Fruit fly (Drosophila melanogaster) whole organism, embryonic: ENCODE results near the gene D1.

Source experiments
- Bgb ChIP-seq: fragments of 200-800 bp; sonication (Bioruptor generic); IDR thresholded peaks from 2 replicates; pipeline ENCODE4 v1.3.6; 2022; ENCODE audit warnings: missing biosample characterization, missing genetic modification characterization; ENCODE audit not compliant: partially characterized antibody
- CG10274 ChIP-seq: fragments of 200-800 bp; sonication (Bioruptor generic); optimal IDR thresholded peaks from 3 replicates; lab custom pipeline; 2017; ENCODE audit warnings: missing biosample characterization, mild to moderate bottlenecking, missing genetic modification characterization
- CG11560 ChIP-seq: fragments of 200-800 bp; sonication (Bioruptor generic); IDR thresholded peaks from 3 replicates; pipeline ENCODE4 v1.3.6; 2022; ENCODE audit warnings: missing biosample characterization, missing genetic modification characterization
- CG15073 ChIP-seq: fragments of 200-800 bp; sonication (Bioruptor generic); optimal IDR thresholded peaks from 2 replicates; lab custom pipeline; 2016; ENCODE audit warnings: missing biosample characterization, missing genetic modification characterization
- CG17385 ChIP-seq: fragments of 200-800 bp; sonication (Bioruptor generic); optimal IDR thresholded peaks from 3 replicates; lab custom pipeline; 2018; ENCODE audit warnings: missing biosample characterization, mild to moderate bottlenecking, missing genetic modification characterization
- CG17612 ChIP-seq: fragments of 200-800 bp; sonication (Bioruptor generic); IDR thresholded peaks from 2 replicates; pipeline ENCODE4 v1.3.6; 2022; ENCODE audit warnings: missing biosample characterization, missing genetic modification characterization
- CG18764 ChIP-seq: fragments of 200-800 bp; sonication (Bioruptor generic); optimal IDR thresholded peaks from 3 replicates; lab custom pipeline; 2016; ENCODE audit warnings: missing biosample characterization, missing genetic modification characterization
- CG2678 ChIP-seq: fragments of 200-800 bp; sonication (Bioruptor generic); optimal IDR thresholded peaks from 3 replicates; lab custom pipeline; 2019; ENCODE audit warnings: missing biosample characterization, mild to moderate bottlenecking, missing genetic modification characterization, moderate library complexity
- CG2712 ChIP-seq: fragments of 200-800 bp; optimal IDR thresholded peaks from 3 replicates; lab custom pipeline; 2019; ENCODE audit warnings: missing biosample characterization, mild to moderate bottlenecking, missing genetic modification characterization, moderate library complexity
- CG2889 ChIP-seq: fragments of 200-800 bp; sonication (Bioruptor generic); IDR thresholded peaks from 3 replicates; pipeline ENCODE4 v1.3.6; 2022; ENCODE audit warnings: missing biosample characterization, missing genetic modification characterization
- CG34422 ChIP-seq: fragments of 200-800 bp; sonication (Bioruptor generic); IDR thresholded peaks from 3 replicates; pipeline ENCODE4 v1.3.6; 2022; ENCODE audit warnings: missing biosample characterization, missing genetic modification characterization
- CG4282 ChIP-seq: fragments of 200-800 bp; sonication (Bioruptor generic); optimal IDR thresholded peaks from 2 replicates; lab custom pipeline; 2016; ENCODE audit warnings: missing biosample characterization, missing genetic modification characterization
- CG4424 ChIP-seq: fragments of 200-800 bp; sonication (Bioruptor generic); optimal IDR thresholded peaks from 3 replicates; lab custom pipeline; 2016; ENCODE audit warnings: missing biosample characterization, missing genetic modification characterization
- CG4854 ChIP-seq: fragments of 200-800 bp; sonication (Bioruptor generic); optimal IDR thresholded peaks from 2 replicates; lab custom pipeline; 2016; ENCODE audit warnings: missing biosample characterization, missing genetic modification characterization, inconsistent platforms
- CG6654 ChIP-seq: fragments of 200-800 bp; sonication (Bioruptor generic); optimal IDR thresholded peaks from 2 replicates; lab custom pipeline; 2017; ENCODE audit warnings: missing biosample characterization, mild to moderate bottlenecking, missing genetic modification characterization
- CG6689 ChIP-seq: fragments of 200-800 bp; sonication (Bioruptor generic); IDR thresholded peaks from 2 replicates; pipeline ENCODE4 v1.3.6; 2022; ENCODE audit warnings: missing biosample characterization, missing genetic modification characterization
- CG7556 ChIP-seq: fragments of 200-800 bp; sonication (Bioruptor generic); optimal IDR thresholded peaks from 2 replicates; lab custom pipeline; 2017; ENCODE audit warnings: missing biosample characterization, mild to moderate bottlenecking, missing genetic modification characterization
- CG7745 ChIP-seq: fragments of 200-800 bp; sonication (Bioruptor generic); optimal IDR thresholded peaks from 2 replicates; lab custom pipeline; 2018; ENCODE audit warnings: missing biosample characterization, mild to moderate bottlenecking, missing genetic modification characterization, moderate library complexity
- CG9727 ChIP-seq: fragments of 200-800 bp; sonication (Bioruptor generic); optimal IDR thresholded peaks from 3 replicates; lab custom pipeline; 2017; ENCODE audit warnings: missing biosample characterization, mild to moderate bottlenecking, missing genetic modification characterization
- D19A ChIP-seq: fragments of 200-800 bp; optimal IDR thresholded peaks from 3 replicates; lab custom pipeline; 2019; ENCODE audit warnings: missing biosample characterization, mild to moderate bottlenecking, missing genetic modification characterization, moderate library complexity
- Hey ChIP-seq: fragments of 200-800 bp; sonication (Bioruptor generic); optimal IDR thresholded peaks from 3 replicates; lab custom pipeline; 2018; ENCODE audit warnings: missing biosample characterization, mild to moderate bottlenecking, missing genetic modification characterization
- HmgD ChIP-seq: fragments of 200-800 bp; sonication (Bioruptor generic); optimal IDR thresholded peaks from 3 replicates; lab custom pipeline; 2016; ENCODE audit warnings: missing biosample characterization, missing genetic modification characterization
- Hr51 ChIP-seq, 2 experiments: fragments of 200-800 bp; sonication (Bioruptor generic); optimal IDR thresholded peaks; 2 replicates in 1 of 2; 3 replicates in 1 of 2; lab custom pipeline; 2016 to 2018; ENCODE audit warnings: missing biosample characterization in 2 of 2, missing genetic modification characterization in 2 of 2, mild to moderate bottlenecking in 1 of 2, moderate library complexity in 1 of 2
- Meics ChIP-seq: fragments of 200-800 bp; sonication (Bioruptor generic); optimal IDR thresholded peaks from 2 replicates; lab custom pipeline; 2017; ENCODE audit warnings: missing biosample characterization, mild to moderate bottlenecking, missing genetic modification characterization
- Mrtf ChIP-seq: fragments of 200-800 bp; sonication (Bioruptor generic); IDR thresholded peaks from 3 replicates; pipeline ENCODE4 v1.3.6; 2022; ENCODE audit warnings: missing biosample characterization, missing genetic modification characterization
- Nf-YC ChIP-seq: fragments of 200-800 bp; optimal IDR thresholded peaks from 3 replicates; lab custom pipeline; 2019; ENCODE audit warnings: missing biosample characterization, mild to moderate bottlenecking, missing genetic modification characterization, moderate library complexity
- NfI ChIP-seq: fragments of 200-800 bp; sonication (Bioruptor generic); optimal IDR thresholded peaks from 3 replicates; lab custom pipeline; 2018; ENCODE audit warnings: missing biosample characterization, mild to moderate bottlenecking, missing genetic modification characterization, moderate library complexity
- Oli ChIP-seq: fragments of 200-800 bp; sonication (Bioruptor generic); optimal IDR thresholded peaks from 2 replicates; lab custom pipeline; 2018; ENCODE audit warnings: missing biosample characterization, mild to moderate bottlenecking, missing genetic modification characterization, moderate library complexity
- Side ChIP-seq: fragments of 200-800 bp; sonication (Bioruptor generic); optimal IDR thresholded peaks from 2 replicates; lab custom pipeline; 2016; ENCODE audit warnings: missing biosample characterization, missing genetic modification characterization
- Ssrp ChIP-seq: fragments of 200-800 bp; sonication (Bioruptor generic); optimal IDR thresholded peaks from 2 replicates; lab custom pipeline; 2018; ENCODE audit warnings: missing biosample characterization, mild to moderate bottlenecking, missing genetic modification characterization, moderate library complexity
- ac ChIP-seq: fragments of 200-800 bp; sonication (Bioruptor generic); optimal IDR thresholded peaks from 3 replicates; lab custom pipeline; 2017; ENCODE audit warnings: missing biosample characterization, mild to moderate bottlenecking, missing genetic modification characterization
- croc ChIP-seq: fragments of 200-800 bp; sonication (Bioruptor generic); conservative IDR thresholded peaks from 3 replicates; pipeline ENCODE4 v1.3.6; 2022; ENCODE audit warnings: missing biosample characterization, missing genetic modification characterization
- ems ChIP-seq: fragments of 200-800 bp; sonication (Bioruptor generic); optimal IDR thresholded peaks from 3 replicates; lab custom pipeline; 2016; ENCODE audit warnings: missing biosample characterization, missing genetic modification characterization
- en ChIP-seq: fragments of 200-800 bp; sonication (Bioruptor generic); optimal IDR thresholded peaks from 2 replicates; lab custom pipeline; 2016; ENCODE audit warnings: missing biosample characterization, missing genetic modification characterization
- gcm ChIP-seq: fragments of 200-800 bp; sonication (Bioruptor generic); optimal IDR thresholded peaks from 2 replicates; lab custom pipeline; 2019; ENCODE audit warnings: missing biosample characterization, mild to moderate bottlenecking, missing genetic modification characterization, moderate library complexity
- gem ChIP-seq: fragments of 200-800 bp; sonication (Bioruptor generic); optimal IDR thresholded peaks from 2 replicates; lab custom pipeline; 2019; ENCODE audit warnings: missing biosample characterization, mild to moderate bottlenecking, missing genetic modification characterization, moderate library complexity
- gfzf ChIP-seq: fragments of 200-800 bp; sonication (Bioruptor generic); optimal IDR thresholded peaks from 2 replicates; lab custom pipeline; 2016; ENCODE audit warnings: missing biosample characterization, mild to moderate bottlenecking, missing genetic modification characterization, moderate library complexity
- otp ChIP-seq: fragments of 200-800 bp; sonication (Bioruptor generic); IDR thresholded peaks from 3 replicates; pipeline ENCODE4, ENCODE4 v1.3.6; 2022; ENCODE audit warnings: missing biosample characterization, missing genetic modification characterization
- pfk ChIP-seq: fragments of 200-800 bp; sonication (Bioruptor generic); optimal IDR thresholded peaks from 2 replicates; lab custom pipeline; 2018; ENCODE audit warnings: missing biosample characterization, mild to moderate bottlenecking, missing genetic modification characterization, moderate library complexity
- pho ChIP-seq: fragments of 200-800 bp; sonication (Bioruptor generic); optimal IDR thresholded peaks from 2 replicates; lab custom pipeline; 2016; ENCODE audit warnings: missing biosample characterization, missing genetic modification characterization
- phol ChIP-seq: fragments of 200-800 bp; sonication (Bioruptor generic); optimal IDR thresholded peaks from 3 replicates; lab custom pipeline; 2018; ENCODE audit warnings: missing biosample characterization, mild to moderate bottlenecking, missing genetic modification characterization, moderate library complexity
- pum ChIP-seq: fragments of 200-800 bp; sonication (Bioruptor generic); optimal IDR thresholded peaks from 2 replicates; lab custom pipeline; 2016; ENCODE audit warnings: missing biosample characterization, missing genetic modification characterization
- shn ChIP-seq: fragments of 200-800 bp; sonication (Bioruptor generic); optimal IDR thresholded peaks from 3 replicates; lab custom pipeline; 2016; ENCODE audit warnings: missing biosample characterization, missing genetic modification characterization
- slbo ChIP-seq: fragments of 200-800 bp; sonication (Bioruptor generic); IDR thresholded peaks from 2 replicates; pipeline ENCODE4 v1.3.6; 2022; ENCODE audit warnings: missing biosample characterization, missing genetic modification characterization
- so ChIP-seq: fragments of 200-800 bp; sonication (Bioruptor generic); IDR thresholded peaks from 3 replicates; pipeline ENCODE4 v1.3.6; 2022; ENCODE audit warnings: missing biosample characterization, missing genetic modification characterization
- sob ChIP-seq: fragments of 200-800 bp; sonication (Bioruptor generic); IDR thresholded peaks from 2 replicates; pipeline ENCODE4 v1.3.6; 2022; ENCODE audit warnings: missing biosample characterization, missing genetic modification characterization
- sqz ChIP-seq: fragments of 200-800 bp; sonication (Bioruptor generic); optimal IDR thresholded peaks from 3 replicates; lab custom pipeline; 2018; ENCODE audit warnings: missing biosample characterization, mild to moderate bottlenecking, missing genetic modification characterization
- tio ChIP-seq: fragments of 200-800 bp; sonication (Bioruptor generic); optimal IDR thresholded peaks from 2 replicates; lab custom pipeline; 2017; ENCODE audit warnings: missing biosample characterization, missing genetic modification characterization, inconsistent platforms
- tup ChIP-seq: fragments of 200-800 bp; sonication (Bioruptor generic); optimal IDR thresholded peaks from 2 replicates; lab custom pipeline; 2016; ENCODE audit warnings: missing biosample characterization, mild to moderate bottlenecking, missing genetic modification characterization, moderate library complexity
- unc-4 ChIP-seq: fragments of 200-800 bp; sonication (Bioruptor generic); IDR thresholded peaks from 2 replicates; pipeline ENCODE4 v1.3.6; 2022; ENCODE audit warnings: missing biosample characterization, missing genetic modification characterization; ENCODE audit not compliant: partially characterized antibody

Gene D1

DNA sequence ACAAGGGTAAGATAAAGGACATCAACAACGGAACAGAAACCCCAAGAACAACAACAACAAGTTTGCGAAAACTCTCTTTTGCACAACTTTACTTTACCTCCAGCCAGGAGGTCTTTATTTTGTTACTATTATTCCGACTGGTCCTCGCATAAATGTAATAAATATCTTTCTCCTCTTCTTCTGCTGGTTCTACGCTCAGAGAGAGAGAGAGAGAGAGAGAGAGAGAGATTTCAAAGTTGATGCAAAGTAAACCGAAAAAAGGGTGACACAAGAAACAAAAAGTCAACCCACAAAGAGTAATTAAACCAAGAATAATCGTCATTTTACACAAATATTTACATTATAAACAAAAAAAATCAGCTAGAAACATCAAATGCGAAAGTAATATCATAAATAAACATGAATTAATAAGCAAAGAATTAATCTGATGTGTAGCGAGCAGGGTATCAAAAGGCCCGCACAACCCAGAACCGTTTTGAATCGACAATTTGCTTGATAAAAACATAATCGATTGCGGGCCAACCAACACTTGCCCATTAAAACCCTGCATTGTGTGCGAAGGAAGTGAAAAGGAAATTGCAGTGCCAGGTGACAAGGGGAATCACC lies 10.4 kb downstream of the D1 start (continued):
- TF ChIP-seq Hey (no peak), gcm (GFP tag; lab: Kevin White, UChicago) (peak; percentile 55), CG34422 (GFP tag; lab: Robert Waterston, UW) (no peak), CG17385 (GFP tag; lab: Kevin White, UChicago) (peak; percentile 69), pho (GFP tag; lab: Kevin White, UChicago) (no peak), pfk (GFP tag; lab: Kevin White, UChicago) (no peak), croc (GFP tag; lab: Robert Waterston, UW) (no peak), ac (GFP tag; lab: Kevin White, UChicago) (no peak), CG10274 (GFP tag; lab: Kevin White, UChicago) (peak; percentile 64), Hr51 (GFP tag; optimal IDR thresholded peaks at IDR 0.05; lab: Kevin White, UChicago) (peak in 1 of 2 experiments; percentile 18), CG6689 (GFP tag; lab: Robert Waterston, UW) (0 out of 2 replicates have a peak, but pooled peaks have one; percentile 36), slbo (GFP tag; lab: Robert Waterston, UW) (peak; percentile 10; the same call in 1 of the 2 replicates), gem (tag; lab: Kevin White, UChicago) (peak; percentile 59), CG17612 (GFP tag; lab: Robert Waterston, UW) (no peak), CG7556 (GFP tag; lab: Kevin White, UChicago) (peak; percentile 2), CG15073 (no peak), CG2889 (GFP tag; lab: Robert Waterston, UW) (no peak), Side (GFP tag; lab: Kevin White, UChicago) (no peak), so (GFP tag; lab: Robert Waterston, UW) (no peak), CG2712 (tag; lab: Kevin White, UChicago) (peak; percentile 22), phol (tag; lab: Kevin White, UChicago) (peak; percentile 22), CG2678 (tag; lab: Kevin White, UChicago) (peak; percentile 35), Nf-YC (no peak), HmgD (GFP tag; lab: Kevin White, UChicago) (no peak), pum (peak; percentile 2), sqz (no peak), shn (GFP tag; lab: Kevin White, UChicago) (no peak), CG18764 (GFP tag; lab: Kevin White, UChicago) (no peak), Oli (tag; lab: Kevin White, UChicago) (peak; percentile 27), en (GFP tag; lab: Kevin White, UChicago) (no peak), sob (GFP tag; lab: Robert Waterston, UW) (no peak), Mrtf (GFP tag; lab: Robert Waterston, UW) (no peak), NfI (no peak), CG6654 (GFP tag; lab: Kevin White, UChicago) (no peak), CG4424 (GFP tag; lab: Kevin White, UChicago) (peak; percentile 2), D19A (tag; lab: Kevin White, UChicago) (peak; percentile 67), CG4854 (GFP tag; lab: Kevin White, UChicago) (no peak), CG7745 (tag; lab: Kevin White, UChicago) (no peak), Bgb (no peak), Meics (GFP tag; lab: Kevin White, UChicago) (peak; percentile 14), CG11560 (tag; lab: Robert Waterston, UW) (no peak), Ssrp (tag; lab: Kevin White, UChicago) (no peak), ems (GFP tag; lab: Kevin White, UChicago) (no peak), gfzf (no peak), CG9727 (no peak), tio (GFP tag; lab: Kevin White, UChicago) (no peak), unc-4 (GFP tag; lab: Robert Waterston, UW) (no peak), CG4282 (GFP tag; lab: Kevin White, UChicago) (no peak), otp (GFP tag; lab: Robert Waterston, UW) (no peak), tup (GFP tag; lab: Kevin White, UChicago) (no peak)
